Worm (Caenorhabditis elegans): ENCODE results near the gene nhr-3.

nhr-3 gene

DNA sequence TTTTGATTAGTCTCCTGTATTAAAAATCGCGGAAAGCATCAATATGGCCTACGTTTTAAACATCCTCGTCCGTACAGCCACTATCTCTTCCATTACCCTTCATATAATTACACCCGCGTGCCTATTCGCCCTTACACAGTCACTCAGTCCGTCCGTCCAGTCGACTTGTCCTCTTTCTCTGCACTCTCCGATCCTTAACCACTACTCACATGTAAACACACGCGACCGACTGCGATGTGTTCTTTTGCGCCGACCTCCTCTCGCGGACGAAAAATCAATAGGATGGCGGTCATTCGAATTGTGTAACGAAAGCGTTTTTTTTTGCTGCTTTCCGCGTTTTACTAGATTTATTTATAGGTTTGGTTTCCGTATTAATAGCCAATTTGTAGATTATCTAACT is 44.4 kb downstream of the nhr-3 start, which contains the start of gene eor-2 (continued):
- no peak for TF ChIP-seq fkh-10 (GFP tag; optimal IDR thresholded peaks at IDR 0.05)
- no peak for TF ChIP-seq aly-2 (tag; optimal IDR thresholded peaks at IDR 0.05)
- no peak for TF ChIP-seq ztf-11 (tag; optimal IDR thresholded peaks at IDR 0.05)
- TF ChIP-seq nhr-77 (tag; optimal IDR thresholded peaks at IDR 0.05) = no peak
- no peak for TF ChIP-seq ceh-82 (tag; optimal IDR thresholded peaks at IDR 0.05)
- peak; percentile 86 for TF ChIP-seq pha-4 (tag; optimal IDR thresholded peaks at IDR 0.05)
- TF ChIP-seq daf-12 (tag; optimal IDR thresholded peaks at IDR 0.05) = no peak
- TF ChIP-seq nhr-76 (tag; optimal IDR thresholded peaks at IDR 0.05) = no peak
- TF ChIP-seq elt-2 (tag; optimal IDR thresholded peaks at IDR 0.05) = peak; percentile 61
- peak; percentile 44 for TF ChIP-seq pqm-1 (tag; optimal IDR thresholded peaks at IDR 0.05)
- peak; percentile 45 for TF ChIP-seq sea-2 (GFP tag; optimal IDR thresholded peaks at IDR 0.05)

DNA sequence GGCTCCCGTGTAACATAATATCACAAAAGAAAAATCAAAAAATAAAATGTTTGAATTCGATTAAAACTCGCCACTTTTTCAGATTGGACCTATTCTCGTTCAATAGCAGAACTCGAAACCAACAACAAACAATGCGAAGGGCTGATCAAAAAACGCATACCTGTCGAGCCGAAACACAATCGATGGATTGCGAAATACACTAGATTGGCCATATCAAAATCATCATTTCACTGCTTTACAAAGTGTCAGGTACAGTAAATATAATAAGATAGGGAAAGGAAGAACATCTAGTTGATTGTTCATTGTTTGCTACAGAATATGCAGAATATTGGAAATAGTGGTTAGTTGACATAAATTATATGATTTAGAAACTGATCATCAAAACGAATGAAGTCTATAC is 49.5 kb downstream of the nhr-3 start:
- TF ChIP-seq egl-5 (tag; optimal IDR thresholded peaks at IDR 0.05) = no peak
- TF ChIP-seq nhr-23 (tag; optimal IDR thresholded peaks at IDR 0.05) = no peak
- no peak for TF ChIP-seq elt-1 (tag; optimal IDR thresholded peaks at IDR 0.05)
- no peak for TF ChIP-seq nhr-11 (tag; optimal IDR thresholded peaks at IDR 0.05)
- TF ChIP-seq nhr-43 (tag; optimal IDR thresholded peaks at IDR 0.05; ENCODE audit: poor library complexity, severe bottlenecking) = no peak
- TF ChIP-seq mml-1 (tag; optimal IDR thresholded peaks at IDR 0.05) = no peak
- no peak for TF ChIP-seq fos-1 (tag; optimal IDR thresholded peaks at IDR 0.05)
- TF ChIP-seq elt-2 (tag; optimal IDR thresholded peaks at IDR 0.05) = no peak
- no peak for TF ChIP-seq nhr-12 (tag; optimal IDR thresholded peaks at IDR 0.05)
- no peak for TF ChIP-seq unc-62 (GFP tag; optimal IDR thresholded peaks at IDR 0.05)
- TF ChIP-seq pqm-1 (tag; optimal IDR thresholded peaks at IDR 0.05) = no peak
- no peak for TF ChIP-seq jun-1 (tag; optimal IDR thresholded peaks at IDR 0.05)
- TF ChIP-seq skn-1 (tag; optimal IDR thresholded peaks at IDR 0.05) = no peak
- TF ChIP-seq nhr-28 (tag; optimal IDR thresholded peaks at IDR 0.05) = no peak
- TF ChIP-seq ceh-28 (tag; optimal IDR thresholded peaks at IDR 0.05) = no peak
- no peak for TF ChIP-seq ama-1 (optimal IDR thresholded peaks at IDR 0.05)
- TF ChIP-seq nhr-67 (tag; optimal IDR thresholded peaks at IDR 0.05) = no peak

DNA sequence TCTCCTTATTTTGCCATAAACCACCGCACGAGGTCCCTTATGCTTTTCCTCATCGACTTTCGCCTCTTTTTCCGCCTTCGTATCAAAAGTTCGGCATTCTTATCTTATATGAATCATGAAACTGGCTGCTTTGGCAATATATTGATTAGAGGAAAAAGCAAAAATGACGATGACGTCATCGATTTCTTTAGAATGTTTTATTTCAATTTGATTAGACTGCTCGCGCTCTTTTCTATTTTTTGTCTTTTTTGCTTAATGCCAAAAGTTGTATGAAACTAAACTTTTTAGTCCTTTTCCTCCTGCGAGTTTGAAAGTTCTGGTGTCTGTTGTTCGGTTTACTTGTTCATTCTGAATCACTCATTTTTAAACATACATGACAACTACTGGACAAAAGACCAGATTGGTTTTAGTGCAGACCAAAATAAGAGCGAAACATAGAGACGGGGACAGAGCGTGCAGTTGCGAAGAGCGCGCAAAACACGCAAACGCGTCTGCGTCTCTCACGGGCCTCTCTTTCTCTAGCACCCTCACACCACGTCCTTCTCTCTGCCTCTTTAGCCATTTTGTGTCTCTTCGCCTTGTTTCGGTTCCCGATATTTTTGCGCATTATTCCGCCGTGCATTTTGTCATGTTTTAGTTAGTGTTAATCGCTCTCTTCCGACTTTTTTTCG is 51.9 kb downstream of the nhr-3 start:
- peak; percentile 61 for TF ChIP-seq nhr-25 (tag; optimal IDR thresholded peaks at IDR 0.05)
- TF ChIP-seq egl-27 (tag; optimal IDR thresholded peaks at IDR 0.05) = no peak
- peak; percentile 38 for TF ChIP-seq lin-39 (tag; optimal IDR thresholded peaks at IDR 0.05)
- no peak for TF ChIP-seq ztf-11 (tag; optimal IDR thresholded peaks at IDR 0.05)
- TF ChIP-seq zag-1 (tag; optimal IDR thresholded peaks at IDR 0.05) = no peak
- no peak for TF ChIP-seq nhr-12 (tag; optimal IDR thresholded peaks at IDR 0.05)
- peak; percentile 2 for TF ChIP-seq snpc-4 (tag; optimal IDR thresholded peaks at IDR 0.05)
- TF ChIP-seq ceh-28 (tag; optimal IDR thresholded peaks at IDR 0.05) = peak; percentile 13
- peak; percentile 62 for TF ChIP-seq nhr-23 (tag; optimal IDR thresholded peaks at IDR 0.05)
- TF ChIP-seq sea-2 (GFP tag; optimal IDR thresholded peaks at IDR 0.05) = no peak
- TF ChIP-seq elt-2 (tag; optimal IDR thresholded peaks at IDR 0.05) = peak; percentile 10
- TF ChIP-seq lin-15B (tag; optimal IDR thresholded peaks at IDR 0.05) = peak; percentile 24
- no peak for TF ChIP-seq nhr-11 (tag; optimal IDR thresholded peaks at IDR 0.05)
- TF ChIP-seq ZK546.5 (tag; optimal IDR thresholded peaks at IDR 0.05) = no peak
- peak; percentile 12 for TF ChIP-seq pqm-1 (tag; optimal IDR thresholded peaks at IDR 0.05)
- peak; percentile 87 for TF ChIP-seq hmg-11 (tag; optimal IDR thresholded peaks at IDR 0.05)
- TF ChIP-seq mml-1 (tag; optimal IDR thresholded peaks at IDR 0.05) = no peak
- no peak for TF ChIP-seq nhr-77 (tag; optimal IDR thresholded peaks at IDR 0.05)
- TF ChIP-seq R02D3.7 (tag; optimal IDR thresholded peaks at IDR 0.05) = no peak
- TF ChIP-seq lsy-12 (tag; optimal IDR thresholded peaks at IDR 0.05) = no peak
